Fruit fly (Drosophila melanogaster) whole organism, embryonic: ENCODE measurements around the gene CG3014.

Experiments
- Antp ChIP-seq: fragments of 200-800 bp; sonication (Bioruptor generic); optimal IDR thresholded peaks from 3 replicates; lab custom pipeline; 2016; ENCODE audit warnings: missing biosample characterization, missing genetic modification characterization
- CG1024 ChIP-seq: fragments of 200-800 bp; sonication (Bioruptor generic); IDR thresholded peaks from 2 replicates; pipeline ENCODE4 v1.3.6; 2022; ENCODE audit warnings: missing biosample characterization, missing genetic modification characterization
- CG10321 ChIP-seq: fragments of 200-800 bp; sonication (Bioruptor generic); IDR thresholded peaks from 2 replicates; pipeline ENCODE4 v1.3.6; 2022; ENCODE audit warnings: missing biosample characterization, missing genetic modification characterization
- CG10979 ChIP-seq: fragments of 200-800 bp; sonication (Bioruptor generic); optimal IDR thresholded peaks from 2 replicates; lab custom pipeline; 2018; ENCODE audit warnings: missing biosample characterization, mild to moderate bottlenecking, missing genetic modification characterization, moderate library complexity
- CG12071 ChIP-seq: fragments of 200-800 bp; sonication (Bioruptor generic); optimal IDR thresholded peaks from 3 replicates; lab custom pipeline; 2018; ENCODE audit warnings: missing biosample characterization, mild to moderate bottlenecking, missing genetic modification characterization
- CG12219 ChIP-seq: fragments of 200-800 bp; sonication (Bioruptor generic); optimal IDR thresholded peaks from 3 replicates; lab custom pipeline; 2018; ENCODE audit warnings: missing biosample characterization, mild to moderate bottlenecking, missing genetic modification characterization
- CG12236 ChIP-seq: fragments of 200-800 bp; sonication (Bioruptor generic); optimal IDR thresholded peaks from 2 replicates; lab custom pipeline; 2016; ENCODE audit warnings: missing biosample characterization, missing genetic modification characterization
- CG1233 ChIP-seq: fragments of 200-800 bp; sonication (Bioruptor generic); optimal IDR thresholded peaks from 4 replicates; lab custom pipeline; 2018; ENCODE audit warnings: missing biosample characterization, mild to moderate bottlenecking, missing genetic modification characterization
- CG12769 ChIP-seq: fragments of 200-800 bp; sonication (Bioruptor generic); optimal IDR thresholded peaks from 2 replicates; lab custom pipeline; 2019; ENCODE audit warnings: missing biosample characterization, mild to moderate bottlenecking, missing genetic modification characterization, moderate library complexity
- CG13624 ChIP-seq: fragments of 200-800 bp; sonication (Bioruptor generic); optimal IDR thresholded peaks from 2 replicates; lab custom pipeline; 2016; ENCODE audit warnings: missing biosample characterization, missing genetic modification characterization
- CG15073 ChIP-seq: fragments of 200-800 bp; sonication (Bioruptor generic); optimal IDR thresholded peaks from 2 replicates; lab custom pipeline; 2016; ENCODE audit warnings: missing biosample characterization, missing genetic modification characterization
- CG16813 ChIP-seq: fragments of 200-800 bp; sonication (Bioruptor generic); IDR thresholded peaks from 3 replicates; pipeline ENCODE4 v1.3.6; 2022; ENCODE audit warnings: missing biosample characterization, missing genetic modification characterization; ENCODE audit not compliant: partially characterized antibody
- CG17802 ChIP-seq: fragments of 200-800 bp; sonication (Bioruptor generic); optimal IDR thresholded peaks from 2 replicates; lab custom pipeline; 2018; ENCODE audit warnings: missing biosample characterization, mild to moderate bottlenecking, missing genetic modification characterization, moderate library complexity
- CG17912 ChIP-seq: fragments of 200-800 bp; sonication (Bioruptor generic); optimal IDR thresholded peaks from 2 replicates; lab custom pipeline; 2018; ENCODE audit warnings: missing biosample characterization, mild to moderate bottlenecking, missing genetic modification characterization
- CG18476 ChIP-seq: fragments of 200-800 bp; sonication (Bioruptor generic); optimal IDR thresholded peaks from 2 replicates; lab custom pipeline; 2016; ENCODE audit warnings: missing biosample characterization, mild to moderate bottlenecking, missing genetic modification characterization
- CG18619 ChIP-seq: fragments of 200-800 bp; sonication (Bioruptor generic); optimal IDR thresholded peaks from 3 replicates; lab custom pipeline; 2017; ENCODE audit warnings: missing biosample characterization, mild to moderate bottlenecking, missing genetic modification characterization
- CG30431 ChIP-seq: fragments of 200-800 bp; sonication (Bioruptor generic); optimal IDR thresholded peaks from 2 replicates; lab custom pipeline; 2017; ENCODE audit warnings: missing biosample characterization, missing genetic modification characterization
- CG4282 ChIP-seq: fragments of 200-800 bp; sonication (Bioruptor generic); optimal IDR thresholded peaks from 2 replicates; lab custom pipeline; 2016; ENCODE audit warnings: missing biosample characterization, missing genetic modification characterization
- CG43689 ChIP-seq: fragments of 200-800 bp; sonication (Bioruptor generic); IDR thresholded peaks from 2 replicates; pipeline ENCODE4 v1.3.6; 2022; ENCODE audit warnings: missing biosample characterization, missing genetic modification characterization
- CG6654 ChIP-seq: fragments of 200-800 bp; sonication (Bioruptor generic); optimal IDR thresholded peaks from 2 replicates; lab custom pipeline; 2017; ENCODE audit warnings: missing biosample characterization, mild to moderate bottlenecking, missing genetic modification characterization
- CG6765 ChIP-seq: fragments of 200-800 bp; sonication (Bioruptor generic); optimal IDR thresholded peaks from 3 replicates; lab custom pipeline; 2017; ENCODE audit warnings: missing biosample characterization, mild to moderate bottlenecking, missing genetic modification characterization
- CG7786 ChIP-seq: fragments of 200-800 bp; sonication (Bioruptor generic); optimal IDR thresholded peaks from 2 replicates; lab custom pipeline; 2016; ENCODE audit warnings: missing biosample characterization, missing genetic modification characterization
- CG8290 ChIP-seq, 3 experiments: fragments of 200-800 bp; sonication (Bioruptor generic); optimal IDR thresholded peaks; 2 replicates each; lab custom pipeline; 2016 to 2019; ENCODE audit warnings: missing biosample characterization in 3 of 3, missing genetic modification characterization in 3 of 3, mild to moderate bottlenecking in 2 of 3, moderate library complexity in 1 of 3
- CHES-1-like ChIP-seq: fragments of 200-800 bp; sonication (Bioruptor generic); optimal IDR thresholded peaks from 2 replicates; lab custom pipeline; 2016; ENCODE audit warnings: missing biosample characterization, missing genetic modification characterization
- D19B ChIP-seq: fragments of 200-800 bp; sonication (Bioruptor generic); optimal IDR thresholded peaks from 2 replicates; lab custom pipeline; 2017; ENCODE audit warnings: missing biosample characterization, mild to moderate bottlenecking, missing genetic modification characterization
- Fer3 ChIP-seq: fragments of 200-800 bp; sonication (Bioruptor generic); optimal IDR thresholded peaks from 2 replicates; lab custom pipeline; 2018; ENCODE audit warnings: missing biosample characterization, mild to moderate bottlenecking, missing genetic modification characterization, moderate library complexity
- HLH54F ChIP-seq: fragments of 200-800 bp; sonication (Bioruptor generic); optimal IDR thresholded peaks from 3 replicates; lab custom pipeline; 2016; ENCODE audit warnings: missing biosample characterization, missing genetic modification characterization
- Hr39 ChIP-seq: fragments of >200 bp; optimal IDR thresholded peaks from 2 replicates; lab custom pipeline; 2017
- Mad ChIP-seq: fragments of 200-800 bp; sonication (Bioruptor generic); optimal IDR thresholded peaks from 2 replicates; lab custom pipeline; 2016; ENCODE audit warnings: missing biosample characterization, missing genetic modification characterization
- Xrp1 ChIP-seq: fragments of 200-800 bp; sonication (Bioruptor generic); IDR thresholded peaks from 2 replicates; pipeline ENCODE4 v1.3.6; 2022; ENCODE audit warnings: missing biosample characterization, missing genetic modification characterization
- ase ChIP-seq: fragments of 200-800 bp; sonication (Bioruptor generic); IDR thresholded peaks from 3 replicates; pipeline ENCODE4 v1.3.6; 2022; ENCODE audit warnings: missing biosample characterization, missing genetic modification characterization
- ato ChIP-seq: fragments of 200-800 bp; sonication (Bioruptor generic); IDR thresholded peaks from 2 replicates; pipeline ENCODE4 v1.3.6; 2022; ENCODE audit warnings: missing biosample characterization, missing genetic modification characterization; ENCODE audit not compliant: partially characterized antibody
- bsh ChIP-seq, 2 experiments: fragments of 200-800 bp; sonication (Bioruptor generic); optimal IDR thresholded peaks; 2 replicates each; lab custom pipeline; 2017 to 2018; ENCODE audit warnings: mild to moderate bottlenecking in 2 of 2, missing biosample characterization in 2 of 2, missing genetic modification characterization in 2 of 2, moderate library complexity in 1 of 2
- caup ChIP-seq: fragments of 200-800 bp; sonication (Bioruptor generic); optimal IDR thresholded peaks from 3 replicates; lab custom pipeline; 2017; ENCODE audit warnings: missing biosample characterization, mild to moderate bottlenecking, missing genetic modification characterization, moderate library complexity; ENCODE audit not compliant: severe bottlenecking
- crp ChIP-seq, 2 experiments: fragments of 200-800 bp; sonication (Bioruptor generic); optimal IDR thresholded peaks; 2 replicates in 1 of 2; 3 replicates in 1 of 2; lab custom pipeline; 2017; ENCODE audit warnings: missing biosample characterization in 2 of 2, missing genetic modification characterization in 2 of 2, mild to moderate bottlenecking in 1 of 2, moderate library complexity in 1 of 2
- dm ChIP-seq: fragments of 200-800 bp; sonication (Bioruptor generic); optimal IDR thresholded peaks from 3 replicates; lab custom pipeline; 2016; ENCODE audit warnings: missing biosample characterization, missing genetic modification characterization
- dmrt99B ChIP-seq: fragments of 200-800 bp; sonication (Bioruptor generic); optimal IDR thresholded peaks from 2 replicates; lab custom pipeline; 2018; ENCODE audit warnings: missing biosample characterization, mild to moderate bottlenecking, missing genetic modification characterization, moderate library complexity
- dysf ChIP-seq: fragments of 200-800 bp; sonication (Bioruptor generic); IDR thresholded peaks from 3 replicates; pipeline ENCODE4 v1.3.6; 2022; ENCODE audit warnings: missing biosample characterization, missing genetic modification characterization
- ems ChIP-seq: fragments of 200-800 bp; sonication (Bioruptor generic); optimal IDR thresholded peaks from 3 replicates; lab custom pipeline; 2016; ENCODE audit warnings: missing biosample characterization, missing genetic modification characterization
- esg ChIP-seq: fragments of 200-800 bp; sonication (Bioruptor generic); conservative IDR thresholded peaks from 2 replicates; pipeline ENCODE4 v1.3.6; 2022; ENCODE audit warnings: missing biosample characterization, missing genetic modification characterization
- fu2 ChIP-seq: fragments of 200-800 bp; sonication (Bioruptor generic); optimal IDR thresholded peaks from 2 replicates; lab custom pipeline; 2016; ENCODE audit warnings: missing biosample characterization, missing genetic modification characterization
- gem ChIP-seq: fragments of 200-800 bp; sonication (Bioruptor generic); optimal IDR thresholded peaks from 2 replicates; lab custom pipeline; 2019; ENCODE audit warnings: missing biosample characterization, mild to moderate bottlenecking, missing genetic modification characterization, moderate library complexity
- grau ChIP-seq: fragments of 200-800 bp; optimal IDR thresholded peaks from 3 replicates; lab custom pipeline; 2019; ENCODE audit warnings: missing biosample characterization, mild to moderate bottlenecking, missing genetic modification characterization, moderate library complexity
- nau ChIP-seq: fragments of 200-800 bp; sonication (Bioruptor generic); optimal IDR thresholded peaks from 3 replicates; lab custom pipeline; 2017; ENCODE audit warnings: missing biosample characterization, mild to moderate bottlenecking, missing genetic modification characterization, missing genetic modification reagents
- pho ChIP-seq: fragments of 200-800 bp; sonication (Bioruptor generic); optimal IDR thresholded peaks from 2 replicates; lab custom pipeline; 2016; ENCODE audit warnings: missing biosample characterization, missing genetic modification characterization
- salm ChIP-seq: fragments of 200-800 bp; sonication (Bioruptor generic); optimal IDR thresholded peaks from 2 replicates; lab custom pipeline; 2018; ENCODE audit warnings: missing biosample characterization, mild to moderate bottlenecking, missing genetic modification characterization
- slou ChIP-seq: fragments of 200-800 bp; sonication (Bioruptor generic); optimal IDR thresholded peaks from 3 replicates; lab custom pipeline; 2016; ENCODE audit warnings: missing biosample characterization, missing genetic modification characterization
- sob ChIP-seq: fragments of 200-800 bp; sonication (Bioruptor generic); IDR thresholded peaks from 2 replicates; pipeline ENCODE4 v1.3.6; 2022; ENCODE audit warnings: missing biosample characterization, missing genetic modification characterization
- tap ChIP-seq: fragments of 200-800 bp; optimal IDR thresholded peaks from 3 replicates; lab custom pipeline; 2019; ENCODE audit warnings: missing biosample characterization, mild to moderate bottlenecking, missing genetic modification characterization, moderate library complexity
- z ChIP-seq: fragments of 200-800 bp; sonication (Bioruptor generic); IDR thresholded peaks from 3 replicates; pipeline ENCODE4 v1.3.6; 2022; ENCODE audit warnings: missing biosample characterization, missing genetic modification characterization

The CG3014 gene

DNA sequence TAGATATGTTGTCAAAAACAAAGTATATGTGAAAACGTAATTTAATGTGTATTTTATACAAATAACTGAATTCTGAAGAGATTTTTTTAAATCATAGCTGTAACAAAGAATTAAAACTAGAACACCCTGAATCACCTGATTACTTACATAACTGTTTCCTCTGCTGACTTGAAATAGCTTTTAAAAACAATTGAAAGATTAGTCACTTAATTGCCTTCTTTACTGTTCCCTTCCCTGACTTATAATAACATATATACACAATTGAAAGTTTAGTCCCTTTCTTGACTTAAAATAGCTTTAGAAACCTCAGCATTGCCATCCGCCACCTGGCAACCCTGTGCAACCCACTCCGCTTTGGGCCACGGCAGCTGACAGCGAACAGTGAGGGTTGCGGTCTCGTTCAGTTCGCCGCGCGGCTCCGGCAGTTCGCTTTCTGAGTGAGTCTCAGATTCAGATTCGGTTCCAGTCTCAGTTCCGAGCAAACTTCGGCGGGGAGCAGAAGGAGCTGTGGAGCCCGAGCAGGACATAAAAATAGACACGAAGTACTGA lies 11.5 kb upstream of the CG3014 start, which contains the start of gene CG34384 (continued):
- TF ChIP-seq nau (GFP tag; lab: Kevin White, UChicago) (peak; percentile 57), esg (GFP tag; lab: Robert Waterston, UW) (no peak), CG6654 (GFP tag; lab: Kevin White, UChicago) (peak; percentile 30), slou (peak; percentile 21), Xrp1 (GFP tag; lab: Robert Waterston, UW) (peak; percentile 57; the same call in 1 of the 2 replicates), CG43689 (GFP tag; lab: Robert Waterston, UW) (no peak), grau (tag; lab: Kevin White, UChicago) (peak; percentile 60), CG8290 (GFP tag; optimal IDR thresholded peaks at IDR 0.05; lab: Kevin White, UChicago) (no peak), CG8290 (tag; optimal IDR thresholded peaks at IDR 0.05; lab: Kevin White, UChicago) (peak in 1 of 2 experiments; percentile 38), CG13624 (GFP tag; lab: Kevin White, UChicago) (peak; percentile 36), CG18619 (GFP tag; lab: Kevin White, UChicago) (peak; percentile 70), salm (no peak), HLH54F (GFP tag; lab: Kevin White, UChicago) (peak; percentile 27), CG12071 (GFP tag; lab: Kevin White, UChicago) (no peak), crp (GFP tag; optimal IDR thresholded peaks at IDR 0.05; lab: Kevin White, UChicago) (peak in 1 of 2 experiments; percentile 18), CG4282 (GFP tag; lab: Kevin White, UChicago) (no peak), dysf (GFP tag; lab: Robert Waterston, UW) (peak; percentile 58; the same call in 2 of the 3 replicates), CG12219 (peak; percentile 19), gem (tag; lab: Kevin White, UChicago) (peak; percentile 65), CG16813 (GFP tag; lab: Robert Waterston, UW) (no peak), fu2 (GFP tag; lab: Kevin White, UChicago) (peak; percentile 10), sob (GFP tag; lab: Robert Waterston, UW) (no peak), D19B (GFP tag; lab: Kevin White, UChicago) (peak; percentile 46), dmrt99B (tag; lab: Kevin White, UChicago) (peak; percentile 70), CG1024 (GFP tag; lab: Robert Waterston, UW) (no peak), CG10979 (peak; percentile 68), pho (peak; percentile 65), Fer3 (tag; lab: Kevin White, UChicago) (peak; percentile 8), CG17912 (GFP tag; lab: Kevin White, UChicago) (no peak), CHES-1-like (GFP tag; lab: Kevin White, UChicago) (no peak), CG12236 (GFP tag; lab: Kevin White, UChicago) (no peak), CG15073 (GFP tag; lab: Kevin White, UChicago) (no peak), z (GFP tag; lab: Robert Waterston, UW) (peak; percentile 69; the same call in 1 of the 3 replicates), tap (tag; lab: Kevin White, UChicago) (peak; percentile 54), CG18476 (GFP tag; lab: Kevin White, UChicago) (peak; percentile 42), CG7786 (peak; percentile 35), CG6765 (GFP tag; lab: Kevin White, UChicago) (peak; percentile 65), ems (peak; percentile 38), caup (GFP tag; lab: Kevin White, UChicago) (peak; percentile 59), Antp (GFP tag; lab: Kevin White, UChicago) (peak; percentile 40), bsh (GFP tag; optimal IDR thresholded peaks at IDR 0.05; lab: Kevin White, UChicago) (no peak), CG1233 (GFP tag; lab: Kevin White, UChicago) (peak; percentile 56), CG10321 (GFP tag; lab: Robert Waterston, UW) (no peak), CG12769 (peak; percentile 42), Mad (GFP tag; lab: Kevin White, UChicago) (no peak), dm (GFP tag; lab: Kevin White, UChicago) (no peak), ato (GFP tag; lab: Robert Waterston, UW) (no peak), CG17802 (no peak), Hr39 (no peak), CG30431 (GFP tag; lab: Kevin White, UChicago) (no peak), ase (GFP tag; lab: Robert Waterston, UW) (0 out of 3 replicates have a peak, but pooled peaks have one; percentile 42)
